Worm (Caenorhabditis elegans): ENCODE data around the gene C01G6.9.

C01G6.9 gene

DNA sequence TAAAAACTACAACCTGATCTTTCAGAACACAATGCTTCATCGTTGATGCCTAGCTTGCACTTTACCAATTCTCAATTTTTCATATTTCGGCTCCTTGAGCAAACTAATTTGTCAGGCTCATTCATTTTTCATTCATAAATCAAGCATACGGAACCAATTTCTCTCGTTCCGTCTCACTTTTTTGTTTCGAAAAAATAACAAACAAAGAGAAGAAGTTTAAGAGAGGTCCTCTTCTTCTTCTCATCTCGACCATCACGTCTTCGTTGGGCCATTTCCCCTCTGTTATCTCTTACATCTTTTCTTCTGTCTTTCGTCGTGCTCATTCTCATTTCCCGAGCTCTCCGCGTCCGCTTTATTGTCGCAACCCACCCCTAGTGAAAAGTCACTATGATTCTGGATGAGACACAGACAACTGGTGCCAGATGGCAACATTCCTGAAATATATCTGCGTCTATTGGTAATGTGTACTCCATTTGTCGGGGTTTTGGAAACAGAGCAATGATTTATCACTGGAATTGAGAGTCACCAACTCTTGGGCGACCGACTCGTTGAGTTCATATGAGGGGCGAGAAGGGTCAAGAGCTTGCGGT, 30.8 kb downstream of the C01G6.9 start (continued):
- TF ChIP-seq snu-23 (GFP tag; optimal IDR thresholded peaks at IDR 0.05) (peak; percentile 51), nhr-28 (tag; optimal IDR thresholded peaks at IDR 0.05) (no peak), lin-14 (GFP tag; optimal IDR thresholded peaks at IDR 0.05) (peak; percentile 84), pqm-1 (tag; optimal IDR thresholded peaks at IDR 0.05) (no peak), blmp-1 (tag; optimal IDR thresholded peaks at IDR 0.05) (no peak), vab-15 (tag; optimal IDR thresholded peaks at IDR 0.05) (no peak), aly-2 (tag; optimal IDR thresholded peaks at IDR 0.05) (no peak), nhr-71 (tag; optimal IDR thresholded peaks at IDR 0.05) (peak; percentile 70), skn-1 (tag; optimal IDR thresholded peaks at IDR 0.05) (no peak), unc-86 (tag; optimal IDR thresholded peaks at IDR 0.05) (no peak), fkh-4 (tag; optimal IDR thresholded peaks at IDR 0.05; ENCODE audit: borderline replicate concordance) (peak; percentile 70), F16B12.6 (tag; optimal IDR thresholded peaks at IDR 0.05) (no peak), rnt-1 (tag; optimal IDR thresholded peaks at IDR 0.05) (peak; percentile 62), mep-1 (tag; optimal IDR thresholded peaks at IDR 0.05) (peak; percentile 16), ztf-4 (tag; optimal IDR thresholded peaks at IDR 0.05) (no peak), C16A3.4 (tag; optimal IDR thresholded peaks at IDR 0.05) (no peak), efl-3 (GFP tag; optimal IDR thresholded peaks at IDR 0.05) (no peak), dpl-1 (GFP tag; optimal IDR thresholded peaks at IDR 0.05) (no peak), ama-1 (optimal IDR thresholded peaks at IDR 0.05) (no peak), ceh-90 (tag; optimal IDR thresholded peaks at IDR 0.05) (no peak), sup-37 (GFP tag; optimal IDR thresholded peaks at IDR 0.05) (no peak), nhr-47 (tag; optimal IDR thresholded peaks at IDR 0.05) (peak; percentile 6), fkh-8 (tag; optimal IDR thresholded peaks at IDR 0.05) (peak; percentile 39), swsn-7 (tag; optimal IDR thresholded peaks at IDR 0.05) (peak; percentile 45), unc-62 (GFP tag; optimal IDR thresholded peaks at IDR 0.05) (no peak), jun-1 (tag; optimal IDR thresholded peaks at IDR 0.05) (no peak), zag-1 (tag; optimal IDR thresholded peaks at IDR 0.05) (no peak), aha-1 (tag; optimal IDR thresholded peaks at IDR 0.05) (no peak), elt-2 (tag; optimal IDR thresholded peaks at IDR 0.05) (no peak), hlh-17 (GFP tag; optimal IDR thresholded peaks at IDR 0.05; ENCODE audit: borderline replicate concordance) (no peak), tlp-1 (tag; optimal IDR thresholded peaks at IDR 0.05) (no peak), nhr-20 (tag; optimal IDR thresholded peaks at IDR 0.05) (peak; percentile 9), unc-130 (tag; optimal IDR thresholded peaks at IDR 0.05) (peak; percentile 20)

DNA sequence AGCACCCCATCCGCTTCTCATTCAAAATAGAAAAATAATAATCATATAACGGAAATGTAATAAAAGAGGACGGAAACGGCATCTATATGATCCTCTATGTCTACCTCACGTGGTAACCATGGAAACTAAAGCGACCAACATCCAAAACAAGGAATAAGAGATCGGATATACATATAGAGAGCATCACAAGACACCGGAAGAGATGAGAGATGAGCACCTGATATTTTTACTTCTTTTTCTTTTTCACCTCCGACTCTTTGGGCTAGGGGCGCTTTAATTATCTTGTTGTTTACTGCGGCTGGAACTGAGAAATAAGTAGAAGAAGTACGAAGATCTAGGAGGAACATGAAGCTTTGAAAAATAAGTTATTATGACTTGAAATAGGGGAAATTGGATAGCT, 31.8 kb downstream of the C01G6.9 start:
- TF ChIP-seq nhr-77 (tag; optimal IDR thresholded peaks at IDR 0.05) (no peak), ceh-82 (tag; optimal IDR thresholded peaks at IDR 0.05) (no peak), aha-1 (tag; optimal IDR thresholded peaks at IDR 0.05) (no peak), ceh-63 (GFP tag; optimal IDR thresholded peaks at IDR 0.05) (no peak), ama-1 (optimal IDR thresholded peaks at IDR 0.05) (no peak), elt-3 (tag; optimal IDR thresholded peaks at IDR 0.05) (no peak), irx-1 (tag; optimal IDR thresholded peaks at IDR 0.05) (peak; percentile 21), vab-15 (tag; optimal IDR thresholded peaks at IDR 0.05) (no peak), unc-62 (GFP tag; optimal IDR thresholded peaks at IDR 0.05) (no peak), pqm-1 (tag; optimal IDR thresholded peaks at IDR 0.05) (no peak), ztf-11 (tag; optimal IDR thresholded peaks at IDR 0.05) (no peak), C34B4.2 (tag; optimal IDR thresholded peaks at IDR 0.05) (no peak), zip-4 (GFP tag; optimal IDR thresholded peaks at IDR 0.05) (no peak), snu-23 (GFP tag; optimal IDR thresholded peaks at IDR 0.05) (peak; percentile 3), lin-13 (GFP tag; optimal IDR thresholded peaks at IDR 0.05) (no peak), fos-1 (tag; optimal IDR thresholded peaks at IDR 0.05) (no peak), nhr-90 (tag; optimal IDR thresholded peaks at IDR 0.05; ENCODE audit: poor library complexity) (no peak), sup-37 (GFP tag; optimal IDR thresholded peaks at IDR 0.05) (no peak), tbx-2 (tag; optimal IDR thresholded peaks at IDR 0.05) (no peak), nhr-237 (tag; optimal IDR thresholded peaks at IDR 0.05) (no peak), grh-1 (GFP tag; IDR thresholded peaks at IDR 0.05) (no peak), mef-2 (tag; optimal IDR thresholded peaks at IDR 0.05) (no peak), aly-2 (tag; optimal IDR thresholded peaks at IDR 0.05) (no peak), isw-1 (GFP tag; IDR thresholded peaks at IDR 0.05) (no peak), nhr-20 (tag; optimal IDR thresholded peaks at IDR 0.05) (peak; percentile 15), nhr-28 (tag; optimal IDR thresholded peaks at IDR 0.05) (no peak), alr-1 (tag; optimal IDR thresholded peaks at IDR 0.05; ENCODE audit: borderline replicate concordance) (no peak), lin-14 (GFP tag; optimal IDR thresholded peaks at IDR 0.05) (peak; percentile 56), C16A3.4 (tag; optimal IDR thresholded peaks at IDR 0.05) (no peak), unc-130 (tag; optimal IDR thresholded peaks at IDR 0.05) (no peak), pag-3 (tag; optimal IDR thresholded peaks at IDR 0.05; ENCODE audit: borderline replicate concordance, insufficient read depth) (no peak)

Data from whole organism, L1 larva.